Worm (Caenorhabditis elegans): ENCODE results near the gene pals-16.
A peak's percentile ranks its signal among the peaks of the same experiment; 100 is the strongest.

pals-16 gene

DNA sequence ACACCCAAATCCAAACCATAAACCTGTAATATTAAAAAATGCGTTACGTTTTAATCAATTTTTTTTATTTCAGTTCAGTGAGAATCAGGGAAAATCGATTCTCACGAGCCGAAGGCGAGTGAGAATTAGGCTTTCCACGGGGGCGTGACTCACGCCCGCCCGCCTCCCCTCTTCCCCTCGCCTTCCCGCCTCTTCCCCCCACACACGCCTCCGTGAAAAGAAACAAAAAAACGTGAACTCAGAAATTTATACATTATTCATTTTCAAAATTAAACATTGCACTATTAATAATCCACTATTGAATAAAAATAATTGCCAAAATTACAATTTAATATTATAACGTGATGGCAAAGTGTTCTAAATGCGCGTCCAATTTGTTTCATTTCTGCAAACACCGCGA, 47.0 kb downstream of the pals-16 start:
- TF ChIP-seq unc-120 (tag; optimal IDR thresholded peaks at IDR 0.05; ENCODE audit: poor library complexity, severe bottlenecking) (no peak), ceh-83 (GFP tag; optimal IDR thresholded peaks at IDR 0.05) (peak; percentile 76)

Measured in whole organism, mixed stage, embryonic.